Worm (Caenorhabditis elegans) whole organism, L3 larva: Measurements from ENCODE around the gene str-144.

Experiments used
- R02D3.7 ChIP-seq: fragments of 150-350 bp; optimal IDR thresholded peaks from 2 replicates; lab custom pipeline; 2014; ENCODE audit warnings: missing biosample characterization, missing genetic modification characterization
- aly-2 ChIP-seq: fragments of 150-350 bp; optimal IDR thresholded peaks from 2 replicates; lab custom pipeline; 2014; ENCODE audit warnings: missing biosample characterization, missing genetic modification characterization
- ama-1 ChIP-seq: fragments of 150-350 bp; optimal IDR thresholded peaks from 2 replicates; lab custom pipeline; 2018
- ceh-16 ChIP-seq: sonication (generic microtip); optimal IDR thresholded peaks from 2 replicates; lab custom pipeline; 2017; ENCODE audit warnings: missing biosample characterization, missing genetic modification characterization
- ceh-28 ChIP-seq: fragments of 150-350 bp; optimal IDR thresholded peaks from 2 replicates; lab custom pipeline; 2014; ENCODE audit warnings: missing biosample characterization, missing genetic modification reagents, missing genetic modification characterization
- ceh-82 ChIP-seq: fragments of 150-350 bp; optimal IDR thresholded peaks from 2 replicates; lab custom pipeline; 2014; ENCODE audit warnings: missing biosample characterization, missing genetic modification characterization
- daf-12 ChIP-seq: fragments of 150-350 bp; optimal IDR thresholded peaks from 2 replicates; lab custom pipeline; 2014; ENCODE audit warnings: missing biosample characterization, missing genetic modification reagents, missing genetic modification characterization
- egl-27 ChIP-seq: sonication (generic microtip); optimal IDR thresholded peaks from 4 replicates; lab custom pipeline; 2017; ENCODE audit warnings: missing biosample characterization, missing genetic modification reagents, missing genetic modification characterization
- egl-5 ChIP-seq: fragments of 150-350 bp; optimal IDR thresholded peaks from 2 replicates; lab custom pipeline; 2017; ENCODE audit warnings: missing biosample characterization, missing genetic modification reagents, missing genetic modification characterization, inconsistent platforms
- elt-1 ChIP-seq: fragments of 150-350 bp; optimal IDR thresholded peaks from 2 replicates; lab custom pipeline; 2014; ENCODE audit warnings: missing biosample characterization, missing genetic modification characterization
- elt-2 ChIP-seq: sonication (generic microtip); optimal IDR thresholded peaks from 2 replicates; lab custom pipeline; 2016; ENCODE audit warnings: missing genetic modification reagents, mild to moderate bottlenecking, missing genetic modification characterization, missing compliant biosample characterization
- elt-3 ChIP-seq, 3 experiments: fragments of 150-350 bp in 1 of 3; sonication (generic microtip) in 2 of 3; optimal IDR thresholded peaks; 2 replicates in 2 of 3; 4 replicates in 1 of 3; lab custom pipeline; 2014 to 2017; ENCODE audit warnings: missing biosample characterization in 3 of 3, missing genetic modification characterization in 3 of 3
- eor-1 ChIP-seq, 2 experiments: fragments of 150-350 bp; optimal IDR thresholded peaks; 2 replicates each; lab custom pipeline; 2014 to 2018; ENCODE audit warnings: missing biosample characterization in 2 of 2, missing genetic modification characterization in 2 of 2
- fkh-10 ChIP-seq: sonication (generic microtip); optimal IDR thresholded peaks from 2 replicates; lab custom pipeline; 2017; ENCODE audit warnings: missing biosample characterization, missing genetic modification reagents, missing genetic modification characterization
- fos-1 ChIP-seq: fragments of 150-350 bp; optimal IDR thresholded peaks from 2 replicates; lab custom pipeline; 2014; ENCODE audit warnings: missing biosample characterization, missing genetic modification characterization
- hmg-11 ChIP-seq: sonication (generic microtip); optimal IDR thresholded peaks from 2 replicates; lab custom pipeline; 2016; ENCODE audit warnings: missing genetic modification characterization, missing compliant biosample characterization
- jun-1 ChIP-seq: fragments of 150-350 bp; optimal IDR thresholded peaks from 2 replicates; lab custom pipeline; 2014; ENCODE audit warnings: missing biosample characterization, missing genetic modification reagents, missing genetic modification characterization
- lin-15B ChIP-seq: fragments of 150-350 bp; optimal IDR thresholded peaks from 2 replicates; lab custom pipeline; 2014; ENCODE audit warnings: missing biosample characterization, missing genetic modification characterization
- lin-39 ChIP-seq: fragments of 150-350 bp; optimal IDR thresholded peaks from 2 replicates; lab custom pipeline; 2018; ENCODE audit warnings: missing biosample characterization, missing genetic modification reagents, missing genetic modification characterization
- lsy-12 ChIP-seq: sonication (generic microtip); optimal IDR thresholded peaks from 2 replicates; lab custom pipeline; 2016; ENCODE audit warnings: mild to moderate bottlenecking, missing genetic modification characterization, missing compliant biosample characterization
- mdl-1 ChIP-seq: fragments of 150-350 bp; optimal IDR thresholded peaks from 2 replicates; lab custom pipeline; 2014; ENCODE audit warnings: missing biosample characterization, missing genetic modification characterization
- mml-1 ChIP-seq: fragments of 150-350 bp; sonication (generic microtip); optimal IDR thresholded peaks from 3 replicates; lab custom pipeline; 2014; ENCODE audit warnings: missing biosample characterization, missing genetic modification characterization
- nfya-1 ChIP-seq: sonication (generic microtip); optimal IDR thresholded peaks from 2 replicates; lab custom pipeline; 2017; ENCODE audit warnings: missing genetic modification characterization, mild to moderate bottlenecking, missing compliant biosample characterization, antibody characterized with exemption, moderate library complexity; ENCODE audit not compliant: insufficient read depth
- nhr-23 ChIP-seq: fragments of 150-350 bp; optimal IDR thresholded peaks from 2 replicates; lab custom pipeline; 2014; ENCODE audit warnings: missing biosample characterization, missing genetic modification reagents, missing genetic modification characterization
- nhr-237 ChIP-seq: fragments of 150-350 bp; optimal IDR thresholded peaks from 2 replicates; lab custom pipeline; 2014; ENCODE audit warnings: missing biosample characterization, missing genetic modification characterization
- nhr-25 ChIP-seq: sonication (generic microtip); optimal IDR thresholded peaks from 2 replicates; lab custom pipeline; 2017; ENCODE audit warnings: missing biosample characterization, missing genetic modification characterization
- nhr-28 ChIP-seq: fragments of 150-350 bp; optimal IDR thresholded peaks from 2 replicates; lab custom pipeline; 2014; ENCODE audit warnings: missing biosample characterization, missing genetic modification characterization
- nhr-43 ChIP-seq: sonication (generic microtip); optimal IDR thresholded peaks from 2 replicates; lab custom pipeline; 2016; ENCODE audit warnings: mild to moderate bottlenecking, missing genetic modification characterization, missing compliant biosample characterization; ENCODE audit not compliant: poor library complexity, severe bottlenecking
- nhr-76 ChIP-seq: fragments of 150-350 bp; sonication (generic microtip); optimal IDR thresholded peaks from 5 replicates; lab custom pipeline; 2014; ENCODE audit warnings: missing biosample characterization, missing genetic modification characterization
- pha-4 ChIP-seq: fragments of 150-350 bp; optimal IDR thresholded peaks from 2 replicates; lab custom pipeline; 2014; ENCODE audit warnings: missing biosample characterization, missing genetic modification reagents, missing genetic modification characterization
- pqm-1 ChIP-seq: fragments of 150-350 bp; optimal IDR thresholded peaks from 2 replicates; lab custom pipeline; 2017; ENCODE audit warnings: missing biosample characterization, missing genetic modification characterization, inconsistent platforms
- skn-1 ChIP-seq: fragments of 150-350 bp; optimal IDR thresholded peaks from 2 replicates; lab custom pipeline; 2014; ENCODE audit warnings: missing biosample characterization, missing genetic modification characterization
- tbx-2 ChIP-seq: sonication (generic microtip); optimal IDR thresholded peaks from 2 replicates; lab custom pipeline; 2016; ENCODE audit warnings: mild to moderate bottlenecking, missing genetic modification characterization, missing compliant biosample characterization
- unc-39 ChIP-seq: sonication (generic microtip); optimal IDR thresholded peaks from 4 replicates; lab custom pipeline; 2017; ENCODE audit warnings: missing biosample characterization, missing genetic modification characterization
- zag-1 ChIP-seq: fragments of 150-350 bp; optimal IDR thresholded peaks from 2 replicates; lab custom pipeline; 2014; ENCODE audit warnings: missing biosample characterization, missing genetic modification characterization
- ztf-11 ChIP-seq: fragments of 150-350 bp; optimal IDR thresholded peaks from 2 replicates; lab custom pipeline; 2014; ENCODE audit warnings: missing biosample characterization, missing genetic modification characterization

The str-144 gene

ce11 chrV:8050059-8050677 lies 21.8 kb downstream of the str-144 start:
- TF ChIP-seq nhr-237 (tag; lab: Kevin White, UChicago): no peak
- TF ChIP-seq nhr-76 (tag; lab: Kevin White, UChicago): no peak
- no peak for TF ChIP-seq ceh-82 (tag; lab: Kevin White, UChicago)
- no peak for TF ChIP-seq elt-3 (tag; optimal IDR thresholded peaks at IDR 0.05; lab: Kevin White, UChicago)
- no peak for TF ChIP-seq unc-39 (tag; lab: Kevin White, UChicago)
- no peak for TF ChIP-seq mdl-1
- no peak for TF ChIP-seq hmg-11
- no peak for TF ChIP-seq R02D3.7 (tag; lab: Kevin White, UChicago)
- TF ChIP-seq nhr-23: no peak
- no peak for TF ChIP-seq elt-2
- TF ChIP-seq lin-15B (tag; lab: Kevin White, UChicago): no peak
- no peak for TF ChIP-seq lsy-12 (tag; lab: Kevin White, UChicago)
- TF ChIP-seq elt-1 (tag; lab: Kevin White, UChicago): no peak
- TF ChIP-seq mml-1 (tag; lab: Kevin White, UChicago): no peak
- TF ChIP-seq tbx-2 (tag; lab: Kevin White, UChicago): no peak
- TF ChIP-seq zag-1 (tag; lab: Kevin White, UChicago): no peak

ce11 chrV:8046706-8047105 lies 25.2 kb downstream of the str-144 start, which contains the start of gene ZC513.3:
Gene ZC513.3 (plus strand): TSS chrV:8047006.
- no peak for TF ChIP-seq nhr-25

- TF ChIP-seq lsy-12 (tag; lab: Kevin White, UChicago) (no peak), nhr-28 (no peak), nhr-237 (tag; lab: Kevin White, UChicago) (no peak), mdl-1 (no peak), lin-15B (tag; lab: Kevin White, UChicago) (no peak), jun-1 (tag; lab: Kevin White, UChicago) (no peak), tbx-2 (tag; lab: Kevin White, UChicago) (no peak), aly-2 (no peak), nhr-23 (peak; percentile 45), ceh-28 (tag; lab: Kevin White, UChicago) (no peak), elt-1 (tag; lab: Kevin White, UChicago) (peak; percentile 35), fkh-10 (GFP tag; lab: Kevin White, UChicago) (no peak), nhr-25 (peak; percentile 66), egl-5 (tag; lab: Kevin White, UChicago) (no peak), ceh-82 (tag; lab: Kevin White, UChicago) (no peak)
Measured at ce11 chrV:8044957-8045356, 27.0 kb downstream of the str-144 start.

- TF ChIP-seq nhr-25 (peak; percentile 64), ztf-11 (tag; lab: Kevin White, UChicago) (no peak), ama-1 (lab: Kevin White, UChicago) (no peak), nhr-23 (peak; percentile 48)
Measured at ce11 chrV:8043664-8044063, 28.3 kb downstream of the str-144 start.

- no peak for TF ChIP-seq aly-2
- no peak for TF ChIP-seq lin-15B (tag; lab: Kevin White, UChicago)
- no peak for TF ChIP-seq jun-1 (tag; lab: Kevin White, UChicago)
- TF ChIP-seq unc-39 (tag; lab: Kevin White, UChicago): no peak
- TF ChIP-seq nhr-76 (tag; lab: Kevin White, UChicago): no peak
- no peak for TF ChIP-seq nfya-1 (tag; lab: Kevin White, UChicago)
- TF ChIP-seq daf-12: no peak
- no peak for TF ChIP-seq nhr-43 (tag; lab: Kevin White, UChicago)
Measured at ce11 chrV:8041336-8041868, 30.5 kb downstream of the str-144 start.

ce11 chrV:8040247-8041084 lies 31.5 kb downstream of the str-144 start:
- no peak for TF ChIP-seq mml-1 (tag; lab: Kevin White, UChicago)
- TF ChIP-seq elt-2: no peak
- TF ChIP-seq eor-1 (tag; optimal IDR thresholded peaks at IDR 0.05; lab: Kevin White, UChicago): no peak
- no peak for TF ChIP-seq elt-1 (tag; lab: Kevin White, UChicago)
- TF ChIP-seq tbx-2 (tag; lab: Kevin White, UChicago): peak; percentile 4
- no peak for TF ChIP-seq pqm-1 (tag; lab: Kevin White, UChicago)
- no peak for TF ChIP-seq nfya-1 (tag; lab: Kevin White, UChicago)
- peak; percentile 25 for TF ChIP-seq lsy-12 (tag; lab: Kevin White, UChicago)
- no peak for TF ChIP-seq ceh-16 (tag; lab: Kevin White, UChicago)
- TF ChIP-seq skn-1 (tag; lab: Kevin White, UChicago): no peak
- no peak for TF ChIP-seq pha-4 (tag; lab: Kevin White, UChicago)
- TF ChIP-seq egl-27: no peak
- peak; percentile 84 for TF ChIP-seq ama-1 (lab: Kevin White, UChicago)
- TF ChIP-seq nhr-237 (tag; lab: Kevin White, UChicago): no peak
- peak; percentile 63 for TF ChIP-seq fos-1 (tag; lab: Kevin White, UChicago)
- TF ChIP-seq nhr-43 (tag; lab: Kevin White, UChicago): peak; percentile 94
- no peak for TF ChIP-seq lin-39 (tag; lab: Kevin White, UChicago)
- no peak for TF ChIP-seq ztf-11 (tag; lab: Kevin White, UChicago)
- TF ChIP-seq nhr-25: peak; percentile 64
- TF ChIP-seq mdl-1: no peak
- no peak for TF ChIP-seq egl-5 (tag; lab: Kevin White, UChicago)
- TF ChIP-seq nhr-23: peak; percentile 95
